Worm (Caenorhabditis elegans): Measurements from ENCODE around the gene srx-117.
A peak's percentile ranks its signal among the peaks of the same experiment; 100 is the strongest.

The srx-117 gene

DNA sequence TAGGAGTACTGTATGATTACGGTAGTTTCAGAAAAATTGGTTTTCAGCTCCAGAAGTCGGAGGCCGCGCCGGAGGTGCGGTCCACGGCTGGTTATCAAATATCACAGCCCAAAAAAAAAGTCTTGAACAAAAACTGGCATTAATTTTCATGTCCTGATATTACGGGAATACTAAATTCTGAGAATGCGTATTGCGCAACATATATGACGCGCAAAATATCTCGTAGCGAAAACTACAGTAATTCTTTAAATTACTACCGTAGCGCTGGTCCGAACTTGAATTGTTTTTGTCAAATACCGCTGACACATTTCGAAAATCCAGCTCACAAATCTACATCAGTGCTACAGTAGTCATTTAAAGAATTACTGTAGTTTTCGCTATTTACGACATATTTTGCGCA is 24.7 kb downstream of the srx-117 start:
- TF ChIP-seq aha-1 (tag; optimal IDR thresholded peaks at IDR 0.05) (no peak), nhr-84 (tag; optimal IDR thresholded peaks at IDR 0.05) (no peak), nhr-90 (tag; optimal IDR thresholded peaks at IDR 0.05; ENCODE audit: poor library complexity) (no peak), xbp-1 (tag; optimal IDR thresholded peaks at IDR 0.05) (no peak), ceh-8 (GFP tag; optimal IDR thresholded peaks at IDR 0.05) (no peak), hlh-4 (tag; optimal IDR thresholded peaks at IDR 0.05) (no peak), C16A3.4 (tag; optimal IDR thresholded peaks at IDR 0.05) (no peak), lin-14 (GFP tag; optimal IDR thresholded peaks at IDR 0.05) (no peak), vab-15 (tag; optimal IDR thresholded peaks at IDR 0.05) (no peak)

ce11 chrV:5672270-5672669 is 28.0 kb downstream of the srx-117 start:
- TF ChIP-seq efl-1 (optimal IDR thresholded peaks at IDR 0.05) (no peak), efl-1 (GFP tag; optimal IDR thresholded peaks at IDR 0.05 in 1 of 2) (peak in 1 of 2 experiments; percentile 91), lin-35 (GFP tag; optimal IDR thresholded peaks at IDR 0.05) (no peak)

DNA sequence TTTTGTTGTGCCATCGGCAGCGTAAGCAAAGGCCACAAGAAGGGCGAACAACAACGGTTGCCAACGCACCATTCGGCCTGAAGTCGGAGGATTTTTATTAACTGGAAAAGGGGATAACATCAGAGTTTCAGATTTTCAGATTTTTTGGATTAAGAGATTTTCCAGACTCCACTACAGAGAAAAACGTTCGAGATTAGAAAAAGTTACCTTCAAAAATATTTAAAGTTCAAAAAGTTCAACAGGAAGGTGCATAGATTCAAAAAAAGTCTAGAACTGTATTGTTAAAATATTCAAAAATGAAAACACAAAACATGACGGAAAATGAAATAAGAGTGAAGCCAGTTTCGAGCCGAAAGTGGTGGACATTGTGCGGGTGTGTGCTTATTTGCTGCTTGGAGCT is 31.7 kb downstream of the srx-117 start, which contains the start of gene pqn-13:
TSS of gene pqn-13 (minus strand) at position 101 of the 400 bp plus-strand sequence.
- TF ChIP-seq zag-1 (tag; optimal IDR thresholded peaks at IDR 0.05) = no peak
- peak; percentile 8 for TF ChIP-seq nhr-85 (tag)

ce11 chrV:5677947-5678346 is 33.7 kb downstream of the srx-117 start:
- TF ChIP-seq nhr-47 (tag; optimal IDR thresholded peaks at IDR 0.05) (no peak), elt-3 (tag; optimal IDR thresholded peaks at IDR 0.05) (no peak), efl-1 (optimal IDR thresholded peaks at IDR 0.05) (no peak), efl-1 (GFP tag; optimal IDR thresholded peaks at IDR 0.05 in 1 of 2) (peak in 1 of 2 experiments; percentile 68)

ce11 chrV:5682530-5682929 is 38.3 kb downstream of the srx-117 start, which contains the start of gene prp-39:
TSS of gene prp-39 (minus strand) at chrV:5682630.
- TF ChIP-seq efl-1 (optimal IDR thresholded peaks at IDR 0.05) = no peak
- peak in 1 of 2 experiments; percentile 72 for TF ChIP-seq efl-1 (GFP tag; optimal IDR thresholded peaks at IDR 0.05 in 1 of 2)
- no peak for TF ChIP-seq lin-35 (GFP tag; optimal IDR thresholded peaks at IDR 0.05)

DNA sequence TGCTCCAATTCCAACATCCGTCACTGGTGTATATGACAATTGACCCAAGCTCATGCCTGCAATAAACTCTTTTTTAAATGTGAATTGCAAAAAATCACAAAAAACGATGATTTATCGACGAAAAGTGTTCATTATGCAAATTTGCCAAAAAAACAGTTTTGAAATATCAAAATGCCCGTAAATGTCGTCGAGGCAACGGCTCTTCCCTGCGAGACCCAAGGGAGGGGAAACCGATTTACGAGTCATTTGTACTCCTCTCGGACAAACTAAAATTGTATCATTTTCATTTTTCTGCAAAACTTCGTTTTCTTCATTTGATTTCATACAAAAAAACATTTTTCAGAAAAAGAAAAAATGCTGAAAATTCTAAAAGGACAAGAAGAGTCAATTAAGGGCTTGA is 40.3 kb downstream of the srx-117 start, which contains the start of the genes hmgs-1 and F25B4.4:
TSS of gene hmgs-1 (minus strand) at position 56 of the 400 bp plus-strand sequence.
TSS of gene F25B4.4 (plus strand) at position 340 of the 400 bp plus-strand sequence.
- TF ChIP-seq elt-3 (tag; optimal IDR thresholded peaks at IDR 0.05) (peak in 4 of 6 experiments; percentile 20 to 89 (median 75)), lsy-2 (tag; optimal IDR thresholded peaks at IDR 0.05) (peak; percentile 93 to 95), alr-1 (tag; optimal IDR thresholded peaks at IDR 0.05; ENCODE audit: borderline replicate concordance) (no peak), sox-4 (tag; optimal IDR thresholded peaks at IDR 0.05) (peak; percentile 67), vab-15 (tag; optimal IDR thresholded peaks at IDR 0.05) (peak; percentile 92), swsn-7 (tag; optimal IDR thresholded peaks at IDR 0.05) (peak; percentile 90), unc-30 (tag; optimal IDR thresholded peaks at IDR 0.05) (no peak), hpl-2 (GFP tag; optimal IDR thresholded peaks at IDR 0.05) (peak; percentile 71), pqm-1 (tag; optimal IDR thresholded peaks at IDR 0.05) (no peak), unc-130 (tag; optimal IDR thresholded peaks at IDR 0.05) (peak; percentile 94), unc-86 (tag; optimal IDR thresholded peaks at IDR 0.05) (peak; percentile 90), jun-1 (tag; optimal IDR thresholded peaks at IDR 0.05) (peak; percentile 91), ceh-82 (tag; optimal IDR thresholded peaks at IDR 0.05) (peak; percentile 87 to 94 (median 92)), lir-3 (tag; optimal IDR thresholded peaks at IDR 0.05; ENCODE audit: poor library complexity) (peak; percentile 76), nhr-90 (tag; optimal IDR thresholded peaks at IDR 0.05; ENCODE audit: poor library complexity) (peak; percentile 85), ztf-4 (tag; optimal IDR thresholded peaks at IDR 0.05) (peak; percentile 46), hlh-17 (GFP tag; optimal IDR thresholded peaks at IDR 0.05; ENCODE audit: borderline replicate concordance) (no peak), snpc-4 (tag; optimal IDR thresholded peaks at IDR 0.05) (peak; percentile 71), lin-13 (GFP tag; optimal IDR thresholded peaks at IDR 0.05) (peak; percentile 92), mab-9 (GFP tag; IDR thresholded peaks at IDR 0.05) (peak; percentile 72), nhr-76 (tag; optimal IDR thresholded peaks at IDR 0.05) (no peak), fos-1 (tag; optimal IDR thresholded peaks at IDR 0.05) (peak; percentile 84), ceh-88 (GFP tag; IDR thresholded peaks at IDR 0.05) (peak; percentile 79; the same call in 1 of the 2 replicates), nhr-77 (tag; optimal IDR thresholded peaks at IDR 0.05) (peak; percentile 91), skn-1 (tag; optimal IDR thresholded peaks at IDR 0.05) (peak; percentile 84), pax-3 (tag; optimal IDR thresholded peaks at IDR 0.05) (peak; percentile 82), sup-37 (GFP tag; optimal IDR thresholded peaks at IDR 0.05) (no peak), nhr-85 (tag) (peak; percentile 94), lin-39 (tag; optimal IDR thresholded peaks at IDR 0.05) (peak; percentile 84), zip-4 (GFP tag; optimal IDR thresholded peaks at IDR 0.05) (peak; percentile 74)
